Fruit fly (Drosophila melanogaster) whole organism, embryonic: ENCODE measurements around the gene nudE.

Experiments used
- BtbVII ChIP-seq: fragments of 200-800 bp; sonication (Bioruptor generic); optimal IDR thresholded peaks from 3 replicates; lab custom pipeline; 2017; ENCODE audit warnings: missing biosample characterization, mild to moderate bottlenecking, missing genetic modification characterization
- Bteb2 ChIP-seq: fragments of 200-800 bp; sonication (Bioruptor generic); optimal IDR thresholded peaks from 2 replicates; lab custom pipeline; 2016; ENCODE audit warnings: missing biosample characterization, missing genetic modification characterization
- CG10147 ChIP-seq: fragments of 200-800 bp; sonication (Bioruptor generic); optimal IDR thresholded peaks from 2 replicates; lab custom pipeline; 2019; ENCODE audit warnings: missing biosample characterization, mild to moderate bottlenecking, missing genetic modification characterization, moderate library complexity
- CG10462 ChIP-seq: fragments of 200-800 bp; sonication (Bioruptor generic); optimal IDR thresholded peaks from 2 replicates; lab custom pipeline; 2016; ENCODE audit warnings: missing biosample characterization, missing genetic modification characterization
- CG12659 ChIP-seq: fragments of 200-800 bp; sonication (Bioruptor generic); optimal IDR thresholded peaks from 3 replicates; lab custom pipeline; 2017; ENCODE audit warnings: mild to moderate bottlenecking, missing biosample characterization, missing genetic modification reagents, missing genetic modification characterization
- CG13624 ChIP-seq: fragments of 200-800 bp; sonication (Bioruptor generic); optimal IDR thresholded peaks from 2 replicates; lab custom pipeline; 2016; ENCODE audit warnings: missing biosample characterization, missing genetic modification characterization
- CG13775 ChIP-seq: fragments of 200-800 bp; sonication (Bioruptor generic); optimal IDR thresholded peaks from 3 replicates; lab custom pipeline; 2017; ENCODE audit warnings: missing biosample characterization, mild to moderate bottlenecking, missing genetic modification characterization
- CG1603 ChIP-seq: fragments of 200-800 bp; sonication (Bioruptor generic); optimal IDR thresholded peaks from 2 replicates; lab custom pipeline; 2019; ENCODE audit warnings: missing biosample characterization, mild to moderate bottlenecking, missing genetic modification characterization, moderate library complexity
- CG2129 ChIP-seq: fragments of 200-800 bp; sonication (Bioruptor generic); IDR thresholded peaks from 2 replicates; pipeline ENCODE4 v1.3.6; 2022; ENCODE audit warnings: missing biosample characterization, missing genetic modification characterization; ENCODE audit not compliant: partially characterized antibody
- CG3065 ChIP-seq: fragments of 200-800 bp; sonication (Bioruptor generic); optimal IDR thresholded peaks from 2 replicates; lab custom pipeline; 2016; ENCODE audit warnings: missing biosample characterization, missing genetic modification characterization
- CG43689 ChIP-seq: fragments of 200-800 bp; sonication (Bioruptor generic); IDR thresholded peaks from 2 replicates; pipeline ENCODE4 v1.3.6; 2022; ENCODE audit warnings: missing biosample characterization, missing genetic modification characterization
- CG4424 ChIP-seq: fragments of 200-800 bp; sonication (Bioruptor generic); optimal IDR thresholded peaks from 3 replicates; lab custom pipeline; 2016; ENCODE audit warnings: missing biosample characterization, missing genetic modification characterization
- CG4617 ChIP-seq: fragments of 200-800 bp; sonication (Bioruptor generic); optimal IDR thresholded peaks from 3 replicates; lab custom pipeline; 2016; ENCODE audit warnings: missing biosample characterization, missing genetic modification characterization, borderline replicate concordance
- CG4730 ChIP-seq: fragments of 200-800 bp; sonication (Bioruptor generic); IDR thresholded peaks from 2 replicates; pipeline ENCODE4 v1.3.6; 2022; ENCODE audit warnings: missing biosample characterization, missing genetic modification characterization
- CG4854 ChIP-seq: fragments of 200-800 bp; sonication (Bioruptor generic); optimal IDR thresholded peaks from 2 replicates; lab custom pipeline; 2016; ENCODE audit warnings: missing biosample characterization, missing genetic modification characterization, inconsistent platforms
- CG5953 ChIP-seq: fragments of 200-800 bp; sonication (Bioruptor generic); IDR thresholded peaks from 2 replicates; pipeline ENCODE4 v1.3.6; 2022; ENCODE audit warnings: missing biosample characterization, missing genetic modification characterization
- CG7271 ChIP-seq: fragments of 200-800 bp; sonication (Bioruptor generic); optimal IDR thresholded peaks from 2 replicates; lab custom pipeline; 2018; ENCODE audit warnings: missing biosample characterization, mild to moderate bottlenecking, missing genetic modification characterization, moderate library complexity
- CG8944 ChIP-seq: fragments of 200-800 bp; sonication (Bioruptor generic); optimal IDR thresholded peaks from 3 replicates; lab custom pipeline; 2016; ENCODE audit warnings: missing biosample characterization, missing genetic modification characterization
- CG9215 ChIP-seq: fragments of 200-800 bp; sonication (Bioruptor generic); IDR thresholded peaks from 2 replicates; pipeline ENCODE4 v1.3.6; 2022; ENCODE audit warnings: missing biosample characterization, missing genetic modification characterization
- CG9437 ChIP-seq: fragments of 200-800 bp; sonication (Bioruptor generic); optimal IDR thresholded peaks from 2 replicates; lab custom pipeline; 2018; ENCODE audit warnings: missing biosample characterization, mild to moderate bottlenecking, missing genetic modification characterization
- Drgx ChIP-seq: fragments of 200-800 bp; sonication (Bioruptor generic); IDR thresholded peaks from 2 replicates; pipeline ENCODE4 v1.3.6; 2022; ENCODE audit warnings: missing biosample characterization, missing genetic modification characterization
- Fer2 ChIP-seq: fragments of 200-800 bp; sonication (Bioruptor generic); optimal IDR thresholded peaks from 2 replicates; lab custom pipeline; 2018; ENCODE audit warnings: missing biosample characterization, mild to moderate bottlenecking, missing genetic modification characterization, moderate library complexity
- Hand ChIP-seq: fragments of 200-800 bp; sonication (Bioruptor generic); optimal IDR thresholded peaks from 2 replicates; lab custom pipeline; 2017; ENCODE audit warnings: mild to moderate bottlenecking, missing biosample characterization, missing genetic modification reagents, missing genetic modification characterization
- Hmr ChIP-seq: fragments of 200-800 bp; sonication (Bioruptor generic); optimal IDR thresholded peaks from 3 replicates; lab custom pipeline; 2017; ENCODE audit warnings: mild to moderate bottlenecking, missing biosample characterization, missing genetic modification reagents, missing genetic modification characterization
- MBD-R2 ChIP-seq: fragments of 200-800 bp; sonication (Bioruptor generic); IDR thresholded peaks from 2 replicates; pipeline ENCODE4 v1.3.6; 2022; ENCODE audit warnings: missing biosample characterization, missing genetic modification characterization
- Pdp1 ChIP-seq, 2 experiments: fragments of 200-800 bp; sonication (Bioruptor generic); optimal IDR thresholded peaks; 3 replicates each; lab custom pipeline; 2016; ENCODE audit warnings: missing biosample characterization in 2 of 2, missing genetic modification characterization in 2 of 2, mild to moderate bottlenecking in 1 of 2, moderate library complexity in 1 of 2
- Ravus ChIP-seq: fragments of 200-800 bp; sonication (Bioruptor generic); IDR thresholded peaks from 2 replicates; pipeline ENCODE4 v1.3.6; 2022; ENCODE audit warnings: missing biosample characterization, missing genetic modification characterization
- Rx ChIP-seq: fragments of 200-800 bp; sonication (Bioruptor generic); IDR thresholded peaks from 2 replicates; pipeline ENCODE4 v1.3.6; 2022; ENCODE audit warnings: missing biosample characterization, missing genetic modification characterization
- Ssrp ChIP-seq: fragments of 200-800 bp; sonication (Bioruptor generic); optimal IDR thresholded peaks from 2 replicates; lab custom pipeline; 2018; ENCODE audit warnings: missing biosample characterization, mild to moderate bottlenecking, missing genetic modification characterization, moderate library complexity
- YL-1 ChIP-seq: fragments of 200-800 bp; sonication (Bioruptor generic); optimal IDR thresholded peaks from 3 replicates; lab custom pipeline; 2017; ENCODE audit warnings: missing biosample characterization, mild to moderate bottlenecking, missing genetic modification characterization
- ac ChIP-seq: fragments of 200-800 bp; sonication (Bioruptor generic); optimal IDR thresholded peaks from 3 replicates; lab custom pipeline; 2017; ENCODE audit warnings: missing biosample characterization, mild to moderate bottlenecking, missing genetic modification characterization
- al ChIP-seq: fragments of 200-800 bp; sonication (Bioruptor generic); IDR thresholded peaks from 2 replicates; pipeline ENCODE4 v1.3.6; 2022; ENCODE audit warnings: missing biosample characterization, missing genetic modification characterization
- cato ChIP-seq: fragments of 200-800 bp; sonication (Bioruptor generic); optimal IDR thresholded peaks from 2 replicates; lab custom pipeline; 2016; ENCODE audit warnings: missing biosample characterization, missing genetic modification characterization, borderline replicate concordance
- fd3F ChIP-seq: fragments of 200-800 bp; sonication (Bioruptor generic); optimal IDR thresholded peaks from 2 replicates; lab custom pipeline; 2018; ENCODE audit warnings: missing biosample characterization, mild to moderate bottlenecking, missing genetic modification characterization, moderate library complexity
- gce ChIP-seq: fragments of 200-800 bp; sonication (Bioruptor generic); IDR thresholded peaks from 3 replicates; pipeline ENCODE4 v1.3.6; 2022; ENCODE audit warnings: missing biosample characterization, missing genetic modification characterization
- gsb-n ChIP-seq: fragments of 200-800 bp; sonication (Bioruptor generic); optimal IDR thresholded peaks from 3 replicates; lab custom pipeline; 2018; ENCODE audit warnings: missing biosample characterization, mild to moderate bottlenecking, missing genetic modification characterization
- h ChIP-seq: fragments of >200 bp; optimal IDR thresholded peaks from 2 replicates; lab custom pipeline; 2017
- insv ChIP-seq, 2 experiments: fragments of 200-800 bp; sonication (Bioruptor generic); optimal IDR thresholded peaks; 3 replicates each; lab custom pipeline; 2016 to 2018; ENCODE audit warnings: missing biosample characterization in 2 of 2, missing genetic modification characterization in 2 of 2
- jigr1 ChIP-seq: fragments of 200-800 bp; sonication (Bioruptor generic); IDR thresholded peaks from 3 replicates; pipeline ENCODE4 v1.3.6; 2022; ENCODE audit warnings: missing biosample characterization, missing genetic modification characterization
- nerfin-2 ChIP-seq: fragments of 200-800 bp; sonication (Bioruptor generic); IDR thresholded peaks from 2 replicates; pipeline ENCODE4 v1.3.6; 2022; ENCODE audit warnings: missing biosample characterization, missing genetic modification characterization; ENCODE audit not compliant: partially characterized antibody
- oc ChIP-seq: fragments of 200-800 bp; sonication (Bioruptor generic); optimal IDR thresholded peaks from 2 replicates; lab custom pipeline; 2018; ENCODE audit warnings: missing biosample characterization, mild to moderate bottlenecking, missing genetic modification characterization, moderate library complexity
- pita ChIP-seq: fragments of 200-800 bp; sonication (Bioruptor generic); optimal IDR thresholded peaks from 2 replicates; lab custom pipeline; 2017; ENCODE audit warnings: missing biosample characterization, mild to moderate bottlenecking, missing genetic modification characterization
- pzg ChIP-seq: fragments of 200-800 bp; sonication (Bioruptor generic); optimal IDR thresholded peaks from 3 replicates; lab custom pipeline; 2018; ENCODE audit warnings: missing biosample characterization, mild to moderate bottlenecking, missing genetic modification characterization, moderate library complexity
- sc ChIP-seq, 3 experiments: fragments of >200 bp in 2 of 3; fragments of 200-800 bp in 1 of 3; sonication (Bioruptor generic) in 1 of 3; optimal IDR thresholded peaks; 2 replicates in 2 of 3; 3 replicates in 1 of 3; lab custom pipeline; 2017; ENCODE audit warnings: mild to moderate bottlenecking in 1 of 3, missing biosample characterization in 1 of 3, missing genetic modification characterization in 1 of 3, missing genetic modification reagents in 1 of 3
- schlank ChIP-seq: fragments of 200-800 bp; sonication (Bioruptor generic); optimal IDR thresholded peaks from 2 replicates; lab custom pipeline; 2018; ENCODE audit warnings: missing biosample characterization, mild to moderate bottlenecking, missing genetic modification characterization
- scrt ChIP-seq: fragments of 200-800 bp; sonication (Bioruptor generic); optimal IDR thresholded peaks from 2 replicates; lab custom pipeline; 2018; ENCODE audit warnings: missing biosample characterization, mild to moderate bottlenecking, missing genetic modification characterization, moderate library complexity
- slbo ChIP-seq: fragments of 200-800 bp; sonication (Bioruptor generic); IDR thresholded peaks from 2 replicates; pipeline ENCODE4 v1.3.6; 2022; ENCODE audit warnings: missing biosample characterization, missing genetic modification characterization
- slou ChIP-seq: fragments of 200-800 bp; sonication (Bioruptor generic); optimal IDR thresholded peaks from 3 replicates; lab custom pipeline; 2016; ENCODE audit warnings: missing biosample characterization, missing genetic modification characterization
- tap ChIP-seq: fragments of 200-800 bp; optimal IDR thresholded peaks from 3 replicates; lab custom pipeline; 2019; ENCODE audit warnings: missing biosample characterization, mild to moderate bottlenecking, missing genetic modification characterization, moderate library complexity

nudE gene

DNA sequence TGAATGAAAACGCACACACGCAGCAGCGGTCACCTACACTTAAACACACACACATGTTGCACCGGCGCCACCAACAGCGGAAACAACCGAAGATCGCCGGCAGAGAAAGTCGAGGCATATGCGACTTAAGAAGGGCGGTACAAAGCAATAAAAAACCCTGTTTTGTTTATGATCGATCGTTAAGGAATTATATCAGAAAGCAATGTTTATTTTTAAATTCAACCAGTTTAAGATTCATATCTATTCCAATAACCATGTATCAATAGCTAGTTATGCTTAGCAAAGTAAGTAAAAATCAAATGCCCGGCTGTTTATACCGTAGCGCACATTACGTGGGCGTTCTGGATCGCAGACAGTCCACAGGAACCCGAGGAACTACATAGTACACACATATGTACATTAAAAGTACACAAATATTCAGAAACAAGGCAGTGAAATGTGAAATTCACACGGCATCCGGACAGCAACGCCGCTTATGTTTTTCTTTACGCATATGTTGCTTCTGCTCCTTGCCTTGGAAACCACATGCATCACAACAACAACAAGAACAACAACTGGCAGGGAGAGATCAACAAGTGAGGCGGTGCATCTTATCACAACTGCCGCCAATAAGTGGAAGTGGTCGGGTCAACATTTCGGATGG lies 43.1 kb upstream of the nudE start (continued):
- TF ChIP-seq CG10462 (GFP tag; lab: Kevin White, UChicago) (peak; percentile 96), Ssrp (peak; percentile 96), Hmr (GFP tag; lab: Kevin White, UChicago) (peak; percentile 88), CG43689 (GFP tag; lab: Robert Waterston, UW) (peak; percentile 92), CG13775 (GFP tag; lab: Kevin White, UChicago) (peak; percentile 95), tap (tag; lab: Kevin White, UChicago) (peak; percentile 97), MBD-R2 (peak; percentile 64; the same call in 1 of the 2 replicates), CG8944 (GFP tag; lab: Kevin White, UChicago) (peak; percentile 97), schlank (tag; lab: Kevin White, UChicago) (peak; percentile 76), cato (GFP tag; lab: Kevin White, UChicago) (peak; percentile 95), Drgx (GFP tag; lab: Robert Waterston, UW) (peak; percentile 97), pzg (GFP tag; lab: Kevin White, UChicago) (no peak), scrt (GFP tag; lab: Kevin White, UChicago) (peak; percentile 88), al (GFP tag; lab: Robert Waterston, UW) (peak; percentile 89), Ravus (GFP tag; lab: Robert Waterston, UW) (peak; percentile 81), CG4730 (GFP tag; lab: Robert Waterston, UW) (peak; percentile 95), CG9437 (GFP tag; lab: Kevin White, UChicago) (peak; percentile 86), sc (optimal IDR thresholded peaks at IDR 0.05; lab: Kevin White, UChicago) (no peak), sc (GFP tag; optimal IDR thresholded peaks at IDR 0.05; lab: Kevin White, UChicago) (peak; percentile 98), CG12659 (peak; percentile 90), jigr1 (GFP tag; lab: Robert Waterston, UW) (peak; percentile 94), pita (GFP tag; lab: Kevin White, UChicago) (no peak), BtbVII (peak; percentile 93), fd3F (GFP tag; lab: Kevin White, UChicago) (peak; percentile 76), CG9215 (GFP tag; lab: Robert Waterston, UW) (peak; percentile 88), insv (GFP tag; optimal IDR thresholded peaks at IDR 0.05; lab: Kevin White, UChicago) (peak; percentile 47 to 56), CG2129 (GFP tag; lab: Robert Waterston, UW) (no peak), CG5953 (GFP tag; lab: Robert Waterston, UW) (peak; percentile 97), CG4854 (GFP tag; lab: Kevin White, UChicago) (peak; percentile 94), CG13624 (GFP tag; lab: Kevin White, UChicago) (peak; percentile 95), CG4424 (GFP tag; lab: Kevin White, UChicago) (peak; percentile 99), gsb-n (tag; lab: Kevin White, UChicago) (peak; percentile 97), ac (GFP tag; lab: Kevin White, UChicago) (peak; percentile 95), CG3065 (peak; percentile 92), CG10147 (GFP tag; lab: Kevin White, UChicago) (peak; percentile 94), oc (peak; percentile 97), gce (GFP tag; lab: Robert Waterston, UW) (peak; percentile 99), CG1603 (peak; percentile 98), Bteb2 (peak; percentile 93), nerfin-2 (GFP tag; lab: Robert Waterston, UW) (no peak), CG7271 (peak; percentile 91), h (no peak), CG4617 (GFP tag; lab: Kevin White, UChicago) (peak; percentile 79), Pdp1 (GFP tag; optimal IDR thresholded peaks at IDR 0.05; lab: Kevin White, UChicago) (peak; percentile 95 to 97), Hand (GFP tag; lab: Kevin White, UChicago) (peak; percentile 79), YL-1 (GFP tag; lab: Kevin White, UChicago) (peak; percentile 54), Fer2 (tag; lab: Kevin White, UChicago) (peak; percentile 81), slbo (GFP tag; lab: Robert Waterston, UW) (peak; percentile 94), slou (GFP tag; lab: Kevin White, UChicago) (peak; percentile 90), Rx (peak; percentile 96)
